Worm (Caenorhabditis elegans): ENCODE data around the gene K08E4.3.
A peak's percentile ranks its signal among the peaks of the same experiment; 100 is the strongest.

DNA sequence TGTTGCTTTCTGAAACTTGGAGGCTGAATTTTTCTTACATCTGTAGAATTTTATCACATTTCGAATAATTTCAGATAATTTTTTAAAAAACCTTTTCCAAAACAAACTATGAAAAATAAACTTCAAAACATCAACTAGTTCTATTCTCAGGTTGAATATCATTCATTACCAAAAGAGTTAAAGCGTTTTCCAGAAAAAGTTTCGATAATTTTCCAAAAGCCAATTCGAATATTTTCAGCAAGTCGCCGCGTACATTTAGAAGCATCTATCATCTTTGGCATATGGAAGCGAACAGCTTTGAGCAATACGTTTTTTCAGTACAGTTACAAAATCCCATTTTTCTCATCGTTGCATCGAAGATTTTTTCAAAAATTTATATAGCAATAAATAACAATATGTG, 20.6 kb upstream of the K08E4.3 start:
- TF ChIP-seq nhr-28 (tag; optimal IDR thresholded peaks at IDR 0.05) (no peak), vab-15 (tag; optimal IDR thresholded peaks at IDR 0.05) (no peak), pqm-1 (tag; optimal IDR thresholded peaks at IDR 0.05) (no peak), lin-35 (GFP tag; optimal IDR thresholded peaks at IDR 0.05) (peak in 1 of 2 experiments; percentile 9), snpc-4 (tag; optimal IDR thresholded peaks at IDR 0.05) (no peak), hlh-17 (GFP tag; optimal IDR thresholded peaks at IDR 0.05; ENCODE audit: borderline replicate concordance) (no peak), sox-4 (tag; optimal IDR thresholded peaks at IDR 0.05) (no peak), pag-3 (tag; optimal IDR thresholded peaks at IDR 0.05; ENCODE audit: borderline replicate concordance, insufficient read depth) (no peak), unc-62 (GFP tag; optimal IDR thresholded peaks at IDR 0.05) (no peak), nhr-12 (tag; optimal IDR thresholded peaks at IDR 0.05) (no peak), unc-130 (tag; optimal IDR thresholded peaks at IDR 0.05) (no peak), grh-1 (GFP tag; IDR thresholded peaks at IDR 0.05) (no peak)
